Worm (Caenorhabditis elegans): ENCODE results near the gene C16C8.16.

Gene C16C8.16

ce11 chrII:3438280-3438679, 7.3 kb upstream of the C16C8.16 start:
- TF ChIP-seq Y22D7AL.16 (tag; optimal IDR thresholded peaks at IDR 0.05), result no peak
- TF ChIP-seq unc-3 (GFP tag; conservative IDR thresholded peaks at IDR 0.05), result no peak
- no peak for TF ChIP-seq unc-3 (tag; optimal IDR thresholded peaks at IDR 0.05)
- no peak for TF ChIP-seq mec-3 (tag; optimal IDR thresholded peaks at IDR 0.05; ENCODE audit: borderline replicate concordance)
- TF ChIP-seq K09A11.1 (tag; optimal IDR thresholded peaks at IDR 0.05; ENCODE audit: insufficient read depth), result no peak
- TF ChIP-seq C38D4.7 (GFP tag; optimal IDR thresholded peaks at IDR 0.05), result no peak
- TF ChIP-seq odd-2 (tag; optimal IDR thresholded peaks at IDR 0.05), result no peak
- no peak for TF ChIP-seq ceh-22 (tag; optimal IDR thresholded peaks at IDR 0.05)
- no peak for TF ChIP-seq hlh-8 (tag; optimal IDR thresholded peaks at IDR 0.05)
- no peak for TF ChIP-seq pha-4 (tag; optimal IDR thresholded peaks at IDR 0.05)
- no peak for TF ChIP-seq hlh-6 (tag; optimal IDR thresholded peaks at IDR 0.05)
- TF ChIP-seq pqm-1 (tag; optimal IDR thresholded peaks at IDR 0.05), result no peak

ce11 chrII:3439244-3439698, 6.3 kb upstream of the C16C8.16 start:
- no peak for TF ChIP-seq ceh-18 (tag; optimal IDR thresholded peaks at IDR 0.05)
- TF ChIP-seq gmeb-2 (tag; optimal IDR thresholded peaks at IDR 0.05), result peak; percentile 59
- TF ChIP-seq sox-4 (tag; optimal IDR thresholded peaks at IDR 0.05), result peak; percentile 62
- TF ChIP-seq hlh-8 (tag; optimal IDR thresholded peaks at IDR 0.05), result no peak
- TF ChIP-seq pag-3 (tag; optimal IDR thresholded peaks at IDR 0.05; ENCODE audit: borderline replicate concordance), result no peak
- TF ChIP-seq che-1 (tag; optimal IDR thresholded peaks at IDR 0.05), result peak; percentile 63
- TF ChIP-seq lin-11 (tag; optimal IDR thresholded peaks at IDR 0.05), result peak; percentile 15
- no peak for TF ChIP-seq pha-4 (tag; optimal IDR thresholded peaks at IDR 0.05)
- TF ChIP-seq fkh-10 (GFP tag; optimal IDR thresholded peaks at IDR 0.05), result no peak
- TF ChIP-seq lim-6 (tag; optimal IDR thresholded peaks at IDR 0.05), result no peak
- TF ChIP-seq elt-4 (tag; optimal IDR thresholded peaks at IDR 0.05), result no peak
- peak; percentile 48 for TF ChIP-seq hlh-13 (GFP tag; optimal IDR thresholded peaks at IDR 0.05)
- TF ChIP-seq tbx-2 (tag; optimal IDR thresholded peaks at IDR 0.05), result peak; percentile 8
- TF ChIP-seq unc-86 (tag; optimal IDR thresholded peaks at IDR 0.05), result no peak
- no peak for TF ChIP-seq unc-42 (tag; optimal IDR thresholded peaks at IDR 0.05)
- TF ChIP-seq unc-55 (GFP tag; optimal IDR thresholded peaks at IDR 0.05), result no peak
- peak; percentile 47 for TF ChIP-seq ceh-14 (tag; optimal IDR thresholded peaks at IDR 0.05)
- peak; percentile 20 for TF ChIP-seq hlh-15 (tag; optimal IDR thresholded peaks at IDR 0.05)
- peak; percentile 42 for TF ChIP-seq Y22D7AL.16 (tag; optimal IDR thresholded peaks at IDR 0.05)
- TF ChIP-seq ceh-48 (tag; optimal IDR thresholded peaks at IDR 0.05), result no peak
- TF ChIP-seq ceh-6 (GFP tag; optimal IDR thresholded peaks at IDR 0.05), result peak; percentile 64
- TF ChIP-seq pros-1 (tag; optimal IDR thresholded peaks at IDR 0.05), result no peak
- no peak for TF ChIP-seq F13H6.1 (tag; optimal IDR thresholded peaks at IDR 0.05)
- peak; percentile 40 for TF ChIP-seq ceh-2 (tag; optimal IDR thresholded peaks at IDR 0.05)
- no peak for TF ChIP-seq mec-3 (tag; optimal IDR thresholded peaks at IDR 0.05; ENCODE audit: borderline replicate concordance)
- TF ChIP-seq pha-2 (tag; optimal IDR thresholded peaks at IDR 0.05), result peak; percentile 56
- peak; percentile 16 for TF ChIP-seq ceh-19 (GFP tag; optimal IDR thresholded peaks at IDR 0.05)
- no peak for TF ChIP-seq ref-2 (tag; optimal IDR thresholded peaks at IDR 0.05)
- no peak for TF ChIP-seq ahr-1 (tag; optimal IDR thresholded peaks at IDR 0.05)
- TF ChIP-seq T23F11.4 (GFP tag; optimal IDR thresholded peaks at IDR 0.05), result peak; percentile 26
- peak; percentile 19 for TF ChIP-seq madf-2 (tag; optimal IDR thresholded peaks at IDR 0.05)
- TF ChIP-seq ttx-3 (tag; optimal IDR thresholded peaks at IDR 0.05), result no peak
- TF ChIP-seq fkh-6 (tag; optimal IDR thresholded peaks at IDR 0.05), result no peak
- TF ChIP-seq pax-1 (tag; optimal IDR thresholded peaks at IDR 0.05), result no peak
- TF ChIP-seq dve-1 (tag; optimal IDR thresholded peaks at IDR 0.05), result peak; percentile 30
- TF ChIP-seq nfya-1 (tag; optimal IDR thresholded peaks at IDR 0.05), result no peak
- no peak for TF ChIP-seq ceh-22 (tag; optimal IDR thresholded peaks at IDR 0.05)
- TF ChIP-seq C38D4.7 (GFP tag; optimal IDR thresholded peaks at IDR 0.05), result peak; percentile 57
- no peak for TF ChIP-seq hlh-30 (tag; optimal IDR thresholded peaks at IDR 0.05; ENCODE audit: insufficient read depth)
- TF ChIP-seq hlh-6 (tag; optimal IDR thresholded peaks at IDR 0.05), result peak; percentile 63
- TF ChIP-seq npax-4 (tag; optimal IDR thresholded peaks at IDR 0.05), result no peak
- no peak for TF ChIP-seq ztf-16 (tag; optimal IDR thresholded peaks at IDR 0.05)
- no peak for TF ChIP-seq ceh-24 (tag; optimal IDR thresholded peaks at IDR 0.05)
- TF ChIP-seq ama-1 (optimal IDR thresholded peaks at IDR 0.05), result no peak
- peak; percentile 7 for TF ChIP-seq ceh-9 (tag; optimal IDR thresholded peaks at IDR 0.05)
- no peak for TF ChIP-seq pqm-1 (tag; optimal IDR thresholded peaks at IDR 0.05)
- peak; percentile 29 for TF ChIP-seq pat-9 (tag; optimal IDR thresholded peaks at IDR 0.05)
